Worm (Caenorhabditis elegans) whole organism, L1 larva: ENCODE results near the gene sri-57.

Experiments used
- ceh-8 ChIP-seq: fragments of 200-800 bp; sonication (Bioruptor generic); optimal IDR thresholded peaks from 2 replicates; lab custom pipeline; 2018; ENCODE audit warnings: mild to moderate bottlenecking, missing genetic modification characterization, moderate library complexity, missing compliant biosample characterization
- elt-3 ChIP-seq, 6 experiments: fragments of 150-350 bp in 1 of 6; sonication (generic microtip); optimal IDR thresholded peaks; 2 replicates each; lab custom pipeline; 2017 to 2018; ENCODE audit warnings: missing biosample characterization in 6 of 6, missing genetic modification characterization in 6 of 6, inconsistent platforms in 1 of 6
- nhr-11 ChIP-seq: fragments of 150-350 bp; optimal IDR thresholded peaks from 2 replicates; lab custom pipeline; 2014; ENCODE audit warnings: missing biosample characterization, missing genetic modification characterization
- nhr-237 ChIP-seq: fragments of 150-350 bp; optimal IDR thresholded peaks from 2 replicates; lab custom pipeline; 2014; ENCODE audit warnings: missing biosample characterization, missing genetic modification characterization
- rnt-1 ChIP-seq: sonication (generic microtip); optimal IDR thresholded peaks from 2 replicates; lab custom pipeline; 2016; ENCODE audit warnings: mild to moderate bottlenecking, missing genetic modification characterization, moderate library complexity, missing compliant biosample characterization

DNA sequence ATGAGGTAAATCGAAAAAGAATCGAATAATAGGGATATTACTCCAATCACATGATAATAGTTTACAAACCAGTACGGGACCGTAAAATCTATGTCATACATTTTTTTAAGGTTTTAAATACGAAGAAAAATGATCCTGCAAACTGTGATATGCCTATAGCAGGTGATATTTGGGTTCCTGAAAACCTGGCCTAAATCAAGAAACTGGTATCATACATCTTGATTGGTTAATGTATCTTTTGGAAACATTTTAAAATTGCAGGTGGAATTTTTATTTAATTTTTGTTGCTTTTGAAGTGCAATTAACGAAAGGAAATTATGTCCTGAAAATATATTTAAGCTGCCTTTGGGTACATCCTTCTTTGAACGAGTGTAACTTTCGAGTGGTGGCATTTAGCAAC lies 28.0 kb upstream of the sri-57 start, which contains the start of gene sri-61:
- TF ChIP-seq nhr-11, result no peak
- TF ChIP-seq nhr-237 (tag; lab: Kevin White, UChicago), result no peak
- no peak for TF ChIP-seq elt-3 (tag; optimal IDR thresholded peaks at IDR 0.05; lab: Kevin White, UChicago)
- TF ChIP-seq rnt-1 (tag; lab: Kevin White, UChicago), result no peak
- no peak for TF ChIP-seq ceh-8
